Fruit fly (Drosophila melanogaster) whole organism, adult: Measurements from ENCODE around the gene RpS15Aa.

Source experiments
- CG11617 ChIP-seq: fragments of 200-800 bp; sonication (Bioruptor generic); optimal IDR thresholded peaks from 2 replicates; lab custom pipeline; 2017; ENCODE audit warnings: mild to moderate bottlenecking, missing biosample characterization, missing genetic modification reagents, missing genetic modification characterization
- CG14711 ChIP-seq: fragments of 200-800 bp; sonication (Bioruptor generic); optimal IDR thresholded peaks from 2 replicates; lab custom pipeline; 2018; ENCODE audit warnings: missing biosample characterization, mild to moderate bottlenecking, missing genetic modification characterization, moderate library complexity
- Crg-1 ChIP-seq: fragments of 200-800 bp; sonication (Bioruptor generic); optimal IDR thresholded peaks from 2 replicates; lab custom pipeline; 2016; ENCODE audit warnings: missing biosample characterization, missing genetic modification characterization
- Mnt ChIP-seq: fragments of 200-800 bp; sonication (Bioruptor generic); optimal IDR thresholded peaks from 2 replicates; lab custom pipeline; 2016; ENCODE audit warnings: missing biosample characterization, mild to moderate bottlenecking, missing genetic modification characterization
- bab1 ChIP-seq: fragments of 200-800 bp; sonication (Bioruptor generic); optimal IDR thresholded peaks from 3 replicates; lab custom pipeline; 2019; ENCODE audit warnings: missing biosample characterization, mild to moderate bottlenecking, missing genetic modification characterization, moderate library complexity
- kay ChIP-seq: fragments of 200-800 bp; sonication (Bioruptor generic); peaks from one replicate; lab custom pipeline; 2016; ENCODE audit warnings: missing biosample characterization, missing genetic modification characterization, borderline replicate concordance
- pad ChIP-seq: fragments of 200-800 bp; sonication (Bioruptor generic); optimal IDR thresholded peaks from 3 replicates; lab custom pipeline; 2017; ENCODE audit warnings: missing biosample characterization, missing genetic modification characterization, mild to moderate bottlenecking, moderate library complexity, missing genetic modification reagents
- toe ChIP-seq: fragments of 200-800 bp; sonication (Bioruptor generic); optimal IDR thresholded peaks from 2 replicates; lab custom pipeline; 2016; ENCODE audit warnings: missing biosample characterization, missing genetic modification characterization

DNA sequence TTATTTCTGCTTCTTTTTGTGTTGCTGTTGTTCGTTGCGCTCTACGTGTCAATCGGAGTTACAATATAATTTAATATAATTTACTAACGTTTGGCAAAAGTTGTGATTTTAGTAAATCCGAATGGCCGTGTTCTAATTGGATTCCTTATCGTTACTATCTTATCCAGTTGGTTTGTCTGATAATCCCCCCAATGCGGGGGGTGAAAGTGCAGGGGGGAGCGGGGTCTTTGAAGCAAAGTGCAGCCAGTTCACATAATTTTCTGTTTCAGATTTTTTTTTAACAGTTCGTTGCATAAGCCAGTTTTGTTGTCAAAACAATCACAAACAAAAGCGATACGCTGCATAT lies 34.2 kb upstream of the RpS15Aa start:
- TF ChIP-seq Crg-1 (GFP tag; lab: Kevin White, UChicago) (no peak), Mnt (GFP tag; lab: Kevin White, UChicago) (no peak), CG14711 (no peak), toe (GFP tag; lab: Kevin White, UChicago) (no peak), pad (GFP tag; lab: Kevin White, UChicago) (no peak), bab1 (GFP tag; lab: Kevin White, UChicago) (no peak), CG11617 (GFP tag; lab: Kevin White, UChicago) (no peak), kay (GFP tag; lab: Kevin White, UChicago) (no peak)
